Worm (Caenorhabditis elegans) whole organism, L3 larva: ENCODE measurements around the gene mel-11.

Experiments
- R02D3.7 ChIP-seq: fragments of 150-350 bp; optimal IDR thresholded peaks from 2 replicates; lab custom pipeline; 2014; ENCODE audit warnings: missing biosample characterization, missing genetic modification characterization
- ZK546.5 ChIP-seq: sonication (generic microtip); optimal IDR thresholded peaks from 2 replicates; lab custom pipeline; 2017; ENCODE audit warnings: missing biosample characterization, missing genetic modification characterization
- aly-2 ChIP-seq: fragments of 150-350 bp; optimal IDR thresholded peaks from 2 replicates; lab custom pipeline; 2014; ENCODE audit warnings: missing biosample characterization, missing genetic modification characterization
- ceh-28 ChIP-seq: fragments of 150-350 bp; optimal IDR thresholded peaks from 2 replicates; lab custom pipeline; 2014; ENCODE audit warnings: missing biosample characterization, missing genetic modification reagents, missing genetic modification characterization
- ceh-82 ChIP-seq: fragments of 150-350 bp; optimal IDR thresholded peaks from 2 replicates; lab custom pipeline; 2014; ENCODE audit warnings: missing biosample characterization, missing genetic modification characterization
- ceh-9 ChIP-seq: sonication (generic microtip); optimal IDR thresholded peaks from 2 replicates; lab custom pipeline; 2018; ENCODE audit warnings: missing biosample characterization, missing genetic modification characterization
- egl-27 ChIP-seq: sonication (generic microtip); optimal IDR thresholded peaks from 4 replicates; lab custom pipeline; 2017; ENCODE audit warnings: missing biosample characterization, missing genetic modification reagents, missing genetic modification characterization
- elt-2 ChIP-seq: sonication (generic microtip); optimal IDR thresholded peaks from 2 replicates; lab custom pipeline; 2016; ENCODE audit warnings: missing genetic modification reagents, mild to moderate bottlenecking, missing genetic modification characterization, missing compliant biosample characterization
- elt-3 ChIP-seq, 3 experiments: fragments of 150-350 bp in 1 of 3; sonication (generic microtip) in 2 of 3; optimal IDR thresholded peaks; 2 replicates in 2 of 3; 4 replicates in 1 of 3; lab custom pipeline; 2014 to 2017; ENCODE audit warnings: missing biosample characterization in 3 of 3, missing genetic modification characterization in 3 of 3
- eor-1 ChIP-seq, 2 experiments: fragments of 150-350 bp; optimal IDR thresholded peaks; 2 replicates each; lab custom pipeline; 2014 to 2018; ENCODE audit warnings: missing biosample characterization in 2 of 2, missing genetic modification characterization in 2 of 2
- fkh-10 ChIP-seq: sonication (generic microtip); optimal IDR thresholded peaks from 2 replicates; lab custom pipeline; 2017; ENCODE audit warnings: missing biosample characterization, missing genetic modification reagents, missing genetic modification characterization
- fkh-2 ChIP-seq: fragments of 150-350 bp; optimal IDR thresholded peaks from 2 replicates; lab custom pipeline; 2014; ENCODE audit warnings: missing biosample characterization, missing genetic modification reagents, missing genetic modification characterization
- fos-1 ChIP-seq: fragments of 150-350 bp; optimal IDR thresholded peaks from 2 replicates; lab custom pipeline; 2014; ENCODE audit warnings: missing biosample characterization, missing genetic modification characterization
- hmg-11 ChIP-seq: sonication (generic microtip); optimal IDR thresholded peaks from 2 replicates; lab custom pipeline; 2016; ENCODE audit warnings: missing genetic modification characterization, missing compliant biosample characterization
- jun-1 ChIP-seq: fragments of 150-350 bp; optimal IDR thresholded peaks from 2 replicates; lab custom pipeline; 2014; ENCODE audit warnings: missing biosample characterization, missing genetic modification reagents, missing genetic modification characterization
- lin-15B ChIP-seq: fragments of 150-350 bp; optimal IDR thresholded peaks from 2 replicates; lab custom pipeline; 2014; ENCODE audit warnings: missing biosample characterization, missing genetic modification characterization
- lin-39 ChIP-seq: fragments of 150-350 bp; optimal IDR thresholded peaks from 2 replicates; lab custom pipeline; 2018; ENCODE audit warnings: missing biosample characterization, missing genetic modification reagents, missing genetic modification characterization
- nfya-1 ChIP-seq: sonication (generic microtip); optimal IDR thresholded peaks from 2 replicates; lab custom pipeline; 2017; ENCODE audit warnings: missing genetic modification characterization, mild to moderate bottlenecking, missing compliant biosample characterization, antibody characterized with exemption, moderate library complexity; ENCODE audit not compliant: insufficient read depth
- nhr-11 ChIP-seq: fragments of 150-350 bp; optimal IDR thresholded peaks from 2 replicates; lab custom pipeline; 2014; ENCODE audit warnings: missing biosample characterization, missing genetic modification characterization
- nhr-12 ChIP-seq: fragments of 150-350 bp; optimal IDR thresholded peaks from 2 replicates; lab custom pipeline; 2014; ENCODE audit warnings: missing biosample characterization, missing genetic modification characterization
- nhr-237 ChIP-seq: fragments of 150-350 bp; optimal IDR thresholded peaks from 2 replicates; lab custom pipeline; 2014; ENCODE audit warnings: missing biosample characterization, missing genetic modification characterization
- nhr-28 ChIP-seq: fragments of 150-350 bp; optimal IDR thresholded peaks from 2 replicates; lab custom pipeline; 2014; ENCODE audit warnings: missing biosample characterization, missing genetic modification characterization
- nhr-43 ChIP-seq: sonication (generic microtip); optimal IDR thresholded peaks from 2 replicates; lab custom pipeline; 2016; ENCODE audit warnings: mild to moderate bottlenecking, missing genetic modification characterization, missing compliant biosample characterization; ENCODE audit not compliant: poor library complexity, severe bottlenecking
- nhr-67 ChIP-seq: fragments of 150-350 bp; optimal IDR thresholded peaks from 2 replicates; lab custom pipeline; 2014; ENCODE audit warnings: missing biosample characterization, missing genetic modification characterization
- pqm-1 ChIP-seq: fragments of 150-350 bp; optimal IDR thresholded peaks from 2 replicates; lab custom pipeline; 2017; ENCODE audit warnings: missing biosample characterization, missing genetic modification characterization, inconsistent platforms
- snpc-4 ChIP-seq: fragments of 150-350 bp; optimal IDR thresholded peaks from 2 replicates; lab custom pipeline; 2014; ENCODE audit warnings: missing biosample characterization, missing genetic modification characterization
- tbx-2 ChIP-seq: sonication (generic microtip); optimal IDR thresholded peaks from 2 replicates; lab custom pipeline; 2016; ENCODE audit warnings: mild to moderate bottlenecking, missing genetic modification characterization, missing compliant biosample characterization
- unc-39 ChIP-seq: sonication (generic microtip); optimal IDR thresholded peaks from 4 replicates; lab custom pipeline; 2017; ENCODE audit warnings: missing biosample characterization, missing genetic modification characterization
- unc-62 ChIP-seq: fragments of 150-350 bp; sonication (generic microtip); optimal IDR thresholded peaks from 4 replicates; lab custom pipeline; 2014; ENCODE audit warnings: missing biosample characterization, missing genetic modification reagents, missing genetic modification characterization
- zag-1 ChIP-seq: fragments of 150-350 bp; optimal IDR thresholded peaks from 2 replicates; lab custom pipeline; 2014; ENCODE audit warnings: missing biosample characterization, missing genetic modification characterization
- ztf-11 ChIP-seq: fragments of 150-350 bp; optimal IDR thresholded peaks from 2 replicates; lab custom pipeline; 2014; ENCODE audit warnings: missing biosample characterization, missing genetic modification characterization
- ztf-4 ChIP-seq: fragments of 150-350 bp; optimal IDR thresholded peaks from 2 replicates; lab custom pipeline; 2014; ENCODE audit warnings: missing biosample characterization, missing genetic modification characterization

The mel-11 gene

ce11 chrII:9385241-9385640, 26.9 kb downstream of the mel-11 start, which contains the start of gene C06C3.7:
Gene C06C3.7 (plus strand): TSS chrII:9385541.
- TF ChIP-seq lin-15B (tag; lab: Kevin White, UChicago) = no peak

DNA sequence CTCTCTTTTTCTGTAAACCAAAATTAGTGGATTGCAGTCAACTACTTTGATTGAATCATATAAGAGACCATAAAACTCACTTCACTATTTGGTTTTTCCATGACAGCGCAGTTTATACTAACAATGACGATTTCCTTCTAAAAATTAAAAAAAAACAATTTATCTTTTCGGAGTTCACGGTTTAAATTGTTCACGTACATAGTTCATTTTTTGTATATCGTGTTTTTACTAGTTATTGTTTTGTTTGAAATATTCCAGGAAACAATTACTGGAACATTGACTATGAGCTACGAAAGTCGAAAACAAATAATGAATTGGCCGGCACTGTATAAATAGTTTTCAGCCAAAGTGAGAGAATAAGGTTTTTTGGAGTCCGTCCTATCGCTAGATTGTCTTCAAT, 34.4 kb downstream of the mel-11 start, which contains the start of gene lido-17:
lido-17 (minus strand) TSS at position 101 of the 400 bp plus-strand sequence.
- TF ChIP-seq nhr-237 (tag; lab: Kevin White, UChicago) (no peak), ztf-4 (tag; lab: Kevin White, UChicago) (no peak), jun-1 (no peak), ceh-9 (tag; lab: Kevin White, UChicago) (no peak), fos-1 (no peak), elt-2 (tag; lab: Kevin White, UChicago) (no peak), ceh-82 (tag; lab: Kevin White, UChicago) (no peak), nhr-67 (no peak), tbx-2 (tag; lab: Kevin White, UChicago) (no peak), unc-62 (GFP tag; lab: Kevin White, UChicago) (no peak), ceh-28 (no peak), lin-39 (no peak), unc-39 (tag; lab: Kevin White, UChicago) (no peak), fkh-10 (GFP tag; lab: Kevin White, UChicago) (no peak), nhr-43 (tag; lab: Kevin White, UChicago) (no peak), nfya-1 (tag; lab: Kevin White, UChicago) (no peak), snpc-4 (no peak), lin-15B (tag; lab: Kevin White, UChicago) (no peak), nhr-28 (no peak)

- TF ChIP-seq aly-2 (tag; lab: Kevin White, UChicago) = no peak
- peak; percentile 22 for TF ChIP-seq elt-2 (tag; lab: Kevin White, UChicago)
Observed at ce11 chrII:9397496-9397895, 39.2 kb downstream of the mel-11 start, which contains the start of gene Y51B9A.9. Gene Y51B9A.9 (minus strand): TSS chrII:9397596.

- no peak for TF ChIP-seq elt-2 (tag; lab: Kevin White, UChicago)
- no peak for TF ChIP-seq fkh-2 (tag; lab: Kevin White, UChicago)
- no peak for TF ChIP-seq nfya-1 (tag; lab: Kevin White, UChicago)
- TF ChIP-seq, all 47 proteins: peak for 0
Observed at ce11 chrII:9398370-9398901, 40.1 kb downstream of the mel-11 start, which contains the start of the genes Y51B9A.14 and Y51B9A.8. Gene Y51B9A.14 (minus strand): TSS chrII:9398470. Gene Y51B9A.8 (plus strand): TSS chrII:9398851.

DNA sequence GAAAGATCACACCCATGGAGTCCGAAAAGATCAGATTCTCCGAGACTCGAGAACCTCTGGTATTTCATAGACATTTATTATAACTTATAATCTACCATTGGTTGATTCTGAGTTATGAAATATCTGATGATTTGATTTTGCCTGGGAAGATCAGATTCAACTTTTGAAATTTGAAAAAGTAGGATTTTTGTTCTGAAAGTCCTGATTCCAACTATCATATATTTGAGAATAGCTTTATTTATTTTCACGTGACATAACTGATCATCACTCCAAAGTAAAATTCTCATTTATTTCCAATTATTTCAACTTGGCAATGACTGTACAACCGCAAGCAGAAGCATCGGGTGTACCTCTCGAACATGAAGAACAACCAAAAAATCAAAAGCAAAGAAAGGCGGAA, 41.4 kb downstream of the mel-11 start, which contains the start of gene Y51B9A.7:
Y51B9A.7 (plus strand) TSS at position 301 of the 400 bp plus-strand sequence.
- TF ChIP-seq R02D3.7 (no peak), nfya-1 (tag; lab: Kevin White, UChicago) (no peak), nhr-237 (tag; lab: Kevin White, UChicago) (no peak), zag-1 (tag; lab: Kevin White, UChicago) (no peak), pqm-1 (tag; lab: Kevin White, UChicago) (no peak), ztf-11 (tag; lab: Kevin White, UChicago) (no peak), elt-3 (tag; optimal IDR thresholded peaks at IDR 0.05; lab: Kevin White, UChicago) (no peak), ceh-82 (tag; lab: Kevin White, UChicago) (no peak), hmg-11 (tag; lab: Kevin White, UChicago) (no peak), nhr-12 (tag; lab: Kevin White, UChicago) (no peak)

- TF ChIP-seq fkh-2 (tag; lab: Kevin White, UChicago) = no peak
- no peak for TF ChIP-seq ztf-11 (tag; lab: Kevin White, UChicago)
- TF ChIP-seq lin-15B (tag; lab: Kevin White, UChicago) = no peak
- no peak for TF ChIP-seq nhr-43 (tag; lab: Kevin White, UChicago)
- no peak for TF ChIP-seq fkh-10 (GFP tag; lab: Kevin White, UChicago)
- TF ChIP-seq nhr-237 (tag; lab: Kevin White, UChicago) = no peak
- no peak for TF ChIP-seq egl-27
- TF ChIP-seq elt-3 (tag; optimal IDR thresholded peaks at IDR 0.05; lab: Kevin White, UChicago) = no peak
- TF ChIP-seq aly-2 (tag; lab: Kevin White, UChicago) = no peak
- no peak for TF ChIP-seq lin-39
- no peak for TF ChIP-seq pqm-1 (tag; lab: Kevin White, UChicago)
- TF ChIP-seq unc-62 (GFP tag; lab: Kevin White, UChicago) = no peak
- no peak for TF ChIP-seq nhr-11
- no peak for TF ChIP-seq R02D3.7
- no peak for TF ChIP-seq eor-1 (tag; optimal IDR thresholded peaks at IDR 0.05; lab: Kevin White, UChicago)
- no peak for TF ChIP-seq ZK546.5 (tag; lab: Kevin White, UChicago)
- TF ChIP-seq nhr-67 = no peak
- TF ChIP-seq, all 47 proteins: peak for 0
Observed at ce11 chrII:9403087-9403486, 44.8 kb downstream of the mel-11 start, which contains the start of gene Y51B9A.6. Gene Y51B9A.6 (minus strand): TSS chrII:9403187.
